Fruit fly (Drosophila melanogaster): ENCODE data around the gene pigeon.

Gene pigeon

DNA sequence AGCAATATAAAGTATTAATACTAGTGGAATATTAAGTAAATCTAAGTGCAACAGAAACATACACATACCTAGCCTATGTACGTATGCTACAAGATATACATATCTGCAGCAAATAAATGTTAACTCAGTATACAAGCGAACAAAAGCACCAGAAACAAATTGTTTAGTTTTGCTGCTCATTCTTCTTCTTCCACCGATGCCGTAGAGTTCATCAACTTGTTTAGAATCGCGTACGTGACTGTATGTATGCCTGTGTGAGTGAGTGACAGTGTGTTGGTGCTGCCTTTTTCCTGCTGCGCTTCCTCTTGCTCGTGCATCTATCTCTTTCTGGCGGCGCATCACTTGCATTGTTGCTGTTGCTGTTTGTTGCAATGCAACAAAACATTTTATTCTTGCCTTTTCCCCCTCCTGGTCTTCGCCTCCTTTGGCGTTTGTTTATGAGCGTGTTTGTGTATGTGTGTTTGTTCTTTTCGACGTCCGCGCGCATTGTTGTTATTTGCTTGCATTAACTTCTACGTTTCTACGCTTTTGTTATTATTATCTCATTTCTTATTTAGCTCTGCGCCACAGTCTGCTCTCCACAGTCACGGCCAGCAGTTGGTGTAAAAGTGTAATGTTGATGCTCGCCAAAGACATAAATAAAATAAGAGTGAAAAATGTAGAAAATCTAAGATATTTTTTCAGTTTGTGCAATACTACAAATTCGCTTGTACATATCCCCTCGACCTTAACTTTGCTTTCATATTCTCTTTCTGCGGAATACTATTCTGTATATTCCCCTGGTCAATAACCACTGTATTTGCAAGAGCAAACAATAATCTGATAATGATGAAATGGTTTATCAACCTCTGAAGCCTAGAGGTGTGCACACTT is 26.9 kb upstream of the pigeon start (continued):
- TF ChIP-seq CG34376 (GFP tag; optimal IDR thresholded peaks at IDR 0.05) (no peak), mld (GFP tag; IDR thresholded peaks at IDR 0.05; ENCODE audit: partially characterized antibody) (no peak), Taf1 (GFP tag; IDR thresholded peaks at IDR 0.05) (no peak), Ets65A (GFP tag) (peak; percentile 93), Ssrp (tag; optimal IDR thresholded peaks at IDR 0.05) (peak; percentile 22), cato (GFP tag; optimal IDR thresholded peaks at IDR 0.05; ENCODE audit: borderline replicate concordance) (no peak), Mad (GFP tag; optimal IDR thresholded peaks at IDR 0.05) (no peak), Kr (GFP tag; optimal IDR thresholded peaks at IDR 0.05) (no peak), CG6854 (GFP tag; optimal IDR thresholded peaks at IDR 0.05) (no peak), chn (GFP tag; optimal IDR thresholded peaks at IDR 0.05) (peak; percentile 25), zen (tag; optimal IDR thresholded peaks at IDR 0.05) (no peak), pan (optimal IDR thresholded peaks at IDR 0.05) (no peak), pan (GFP tag; optimal IDR thresholded peaks at IDR 0.05 in 1 of 2, IDR thresholded peaks at IDR 0.05 in 1 of 2) (no peak), yki (optimal IDR thresholded peaks at IDR 0.05) (no peak), Lpt (GFP tag; optimal IDR thresholded peaks at IDR 0.05) (no peak), gcm2 (GFP tag; optimal IDR thresholded peaks at IDR 0.05) (no peak), CG32772 (GFP tag; IDR thresholded peaks at IDR 0.05) (no peak), Stat92E (GFP tag; optimal IDR thresholded peaks at IDR 0.05) (no peak), Ets97D (GFP tag; optimal IDR thresholded peaks at IDR 0.05) (no peak), CG33213 (GFP tag; optimal IDR thresholded peaks at IDR 0.05) (no peak), CG9437 (GFP tag; optimal IDR thresholded peaks at IDR 0.05) (peak; percentile 1), pzg (GFP tag; optimal IDR thresholded peaks at IDR 0.05) (no peak), hbn (GFP tag; IDR thresholded peaks at IDR 0.05; ENCODE audit: partially characterized antibody) (no peak), CG9609 (GFP tag; optimal IDR thresholded peaks at IDR 0.05) (no peak), mam (GFP tag; optimal IDR thresholded peaks at IDR 0.05) (peak; percentile 48), CG8765 (GFP tag; IDR thresholded peaks at IDR 0.05) (no peak; the same call in 1 of the 2 replicates), CG18476 (GFP tag; optimal IDR thresholded peaks at IDR 0.05) (peak; percentile 13), croc (GFP tag; conservative IDR thresholded peaks at IDR 0.05) (peak; percentile 45; the same call in 1 of the 3 replicates), bbx (GFP tag; IDR thresholded peaks at IDR 0.05; ENCODE audit: partially characterized antibody) (no peak), pum (GFP tag; optimal IDR thresholded peaks at IDR 0.05) (peak; percentile 39), CG7839 (tag; optimal IDR thresholded peaks at IDR 0.05) (peak; percentile 34), Rx (GFP tag; IDR thresholded peaks at IDR 0.05) (0 out of 2 replicates have a peak, but pooled peaks have one; percentile 20), twi (tag; optimal IDR thresholded peaks at IDR 0.05) (no peak), CG1529 (GFP tag; optimal IDR thresholded peaks at IDR 0.05) (peak; percentile 57), CG1832 (GFP tag; optimal IDR thresholded peaks at IDR 0.05) (peak; percentile 40), fd64A (GFP tag; optimal IDR thresholded peaks at IDR 0.05) (no peak), Hr3 (GFP tag; optimal IDR thresholded peaks at IDR 0.05) (peak; percentile 24), slou (GFP tag; optimal IDR thresholded peaks at IDR 0.05) (no peak), CG9817 (tag; optimal IDR thresholded peaks at IDR 0.05) (peak; percentile 19), stc (GFP tag; IDR thresholded peaks at IDR 0.05) (peak; percentile 46; the same call in 1 of the 2 replicates), CG8944 (GFP tag; optimal IDR thresholded peaks at IDR 0.05) (no peak), CG13424 (tag; optimal IDR thresholded peaks at IDR 0.05) (no peak), CG14965 (GFP tag; optimal IDR thresholded peaks at IDR 0.05; ENCODE audit: borderline replicate concordance) (no peak), CG11085 (GFP tag; IDR thresholded peaks at IDR 0.05) (no peak), CG8281 (tag; optimal IDR thresholded peaks at IDR 0.05) (peak; percentile 7), Blimp-1 (GFP tag; optimal IDR thresholded peaks at IDR 0.05) (peak; percentile 52), disco-r (GFP tag; optimal IDR thresholded peaks at IDR 0.05) (no peak), Hr51 (GFP tag; optimal IDR thresholded peaks at IDR 0.05) (peak in 1 of 2 experiments; percentile 28), maf-S (GFP tag; optimal IDR thresholded peaks at IDR 0.05) (no peak)
